Fruit fly (Drosophila melanogaster) whole organism: Measurements from ENCODE around the gene pyd.

Source experiments
- CG8478 ChIP-seq: fragments of >200 bp; optimal IDR thresholded peaks from 2 replicates; lab custom pipeline; 2018; ENCODE audit warnings: inconsistent platforms
- Dll ChIP-seq: fragments of >200 bp; optimal IDR thresholded peaks from 2 replicates; lab custom pipeline; 2017
- EcR ChIP-seq, 2 experiments: fragments of >200 bp; optimal IDR thresholded peaks; 2 replicates each; lab custom pipeline; 2017; ENCODE audit warnings: missing biosample characterization in 2 of 2, missing genetic modification characterization in 2 of 2, missing genetic modification reagents in 2 of 2
- pan ChIP-seq: fragments of >200 bp; optimal IDR thresholded peaks from 2 replicates; lab custom pipeline; 2017
- psq ChIP-seq: fragments of >200 bp; optimal IDR thresholded peaks from 2 replicates; lab custom pipeline; 2017
- usp ChIP-seq: fragments of >200 bp; optimal IDR thresholded peaks from 2 replicates; lab custom pipeline; 2017; ENCODE audit warnings: missing biosample characterization, missing genetic modification characterization, mixed read lengths

DNA sequence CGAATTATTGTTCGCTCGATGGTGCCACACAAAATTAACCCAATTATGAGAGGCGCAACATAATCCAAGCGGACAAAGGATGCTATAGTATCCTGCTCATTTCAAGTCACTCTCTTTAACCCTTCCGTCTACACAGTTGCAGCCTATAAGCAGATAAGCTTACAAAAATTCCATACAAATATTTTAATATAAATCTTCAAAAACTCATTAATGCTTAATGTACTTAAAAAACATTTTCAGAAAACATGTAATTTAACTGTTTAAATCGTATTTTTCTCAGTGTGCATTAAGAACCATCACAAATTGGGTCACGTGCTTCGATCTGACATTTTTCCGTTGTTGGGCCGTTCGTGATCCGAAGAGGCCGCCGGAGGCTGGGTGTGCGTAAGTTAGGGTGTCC lies 37.1 kb upstream of the pyd start:
- no peak for TF ChIP-seq Dll (lab: Kevin White, UChicago)
- no peak for TF ChIP-seq pan
- no peak for TF ChIP-seq psq (lab: Kevin White, UChicago)
- TF ChIP-seq CG8478 (lab: Kevin White, UChicago) = no peak
- no peak for TF ChIP-seq usp (GFP tag; lab: Kevin White, UChicago)
- TF ChIP-seq EcR (GFP tag; optimal IDR thresholded peaks at IDR 0.05; lab: Kevin White, UChicago) = no peak
